Worm (Caenorhabditis elegans) whole organism, L4 larva: ENCODE data around the gene nlp-30.

ENCODE experiments used
- aha-1 ChIP-seq: fragments of 150-350 bp; peaks from one replicate; lab custom pipeline; 2014; ENCODE audit warnings: missing biosample characterization, missing genetic modification characterization
- hlh-30 ChIP-seq: sonication (generic microtip); optimal IDR thresholded peaks from 2 replicates; lab custom pipeline; 2017; ENCODE audit warnings: antibody characterized with exemption, mild to moderate bottlenecking, missing genetic modification characterization, missing compliant biosample characterization; ENCODE audit not compliant: insufficient read depth
- jun-1 ChIP-seq: fragments of 150-350 bp; optimal IDR thresholded peaks from 2 replicates; lab custom pipeline; 2014; ENCODE audit warnings: missing biosample characterization, missing genetic modification reagents, missing genetic modification characterization
- lin-13 ChIP-seq: fragments of 150-350 bp; optimal IDR thresholded peaks from 2 replicates; lab custom pipeline; 2014; ENCODE audit warnings: missing biosample characterization, missing genetic modification reagents, missing genetic modification characterization
- nhr-6 ChIP-seq: fragments of 150-350 bp; optimal IDR thresholded peaks from 2 replicates; lab custom pipeline; 2014; ENCODE audit warnings: missing biosample characterization, missing genetic modification characterization
- skn-1 ChIP-seq: fragments of 150-350 bp; optimal IDR thresholded peaks from 2 replicates; lab custom pipeline; 2014; ENCODE audit warnings: missing biosample characterization, missing genetic modification characterization
- tra-1 ChIP-seq: fragments of 200-800 bp; sonication (Bioruptor generic); IDR thresholded peaks from 2 replicates; pipeline ENCODE4 v1.3.6; 2022; ENCODE audit warnings: missing genetic modification reagents, missing genetic modification characterization, missing compliant biosample characterization
- unc-130 ChIP-seq: sonication (generic microtip); optimal IDR thresholded peaks from 2 replicates; lab custom pipeline; 2016; ENCODE audit warnings: missing genetic modification reagents, missing genetic modification characterization, missing compliant biosample characterization

- TF ChIP-seq jun-1 (tag; lab: Kevin White, UChicago) (no peak), skn-1 (tag; lab: Kevin White, UChicago) (no peak), hlh-30 (tag; lab: Kevin White, UChicago) (no peak), lin-13 (GFP tag; lab: Kevin White, UChicago) (no peak), nhr-6 (tag; lab: Kevin White, UChicago) (no peak), aha-1 (tag; lab: Kevin White, UChicago) (no peak), tra-1 (GFP tag; lab: Robert Waterston, UW) (no peak), unc-130 (no peak)
Observed at ce11 chrV:3945053-3945452, 36.7 kb upstream of the nlp-30 start, which contains the start of gene cyp-35B3.
